Fruit fly (Drosophila melanogaster): ENCODE results near the gene Rab23.

The Rab23 gene

dm6 chr3R:5636519-5637430 lies 48.5 kb downstream of the Rab23 start, which contains the start of the genes CG31548 and CG12170:
CG31548 (minus strand) TSS chr3R:5636852.
CG12170 (plus strand) TSS chr3R:5637234.
- TF ChIP-seq ttk (optimal IDR thresholded peaks at IDR 0.05) (no peak), Myc (optimal IDR thresholded peaks at IDR 0.05) (no peak), psq (optimal IDR thresholded peaks at IDR 0.05) (no peak), Sin3A (optimal IDR thresholded peaks at IDR 0.05) (no peak), h (optimal IDR thresholded peaks at IDR 0.05) (no peak)

DNA sequence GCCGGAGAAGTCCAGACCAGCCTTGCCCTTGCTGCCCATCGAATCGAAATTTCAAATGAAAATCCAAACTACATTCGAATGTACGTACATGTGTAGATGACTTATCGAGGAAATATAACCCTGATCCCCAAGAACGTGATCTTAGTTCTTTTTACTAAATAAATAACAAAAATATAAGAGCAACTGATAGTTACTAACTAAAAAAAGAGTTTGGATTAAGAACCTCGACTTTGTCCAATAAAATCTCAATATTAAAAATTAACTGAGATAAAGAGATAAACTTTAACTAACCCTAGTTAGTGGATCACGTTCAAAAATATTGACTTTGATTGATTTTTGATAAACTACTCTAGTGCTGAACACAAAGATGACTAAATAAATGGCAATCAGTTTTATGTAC lies 49.7 kb downstream of the Rab23 start, which contains the start of gene CG31546:
TSS of gene CG31546 (minus strand) at position 101 of the 400 bp plus-strand sequence.
- TF ChIP-seq psq (optimal IDR thresholded peaks at IDR 0.05), result no peak
- no peak for TF ChIP-seq ttk (optimal IDR thresholded peaks at IDR 0.05)
- TF ChIP-seq h (optimal IDR thresholded peaks at IDR 0.05), result no peak
- TF ChIP-seq insv (optimal IDR thresholded peaks at IDR 0.05), result no peak
- no peak for TF ChIP-seq Myc (optimal IDR thresholded peaks at IDR 0.05)
- TF ChIP-seq Sin3A (optimal IDR thresholded peaks at IDR 0.05), result no peak

DNA sequence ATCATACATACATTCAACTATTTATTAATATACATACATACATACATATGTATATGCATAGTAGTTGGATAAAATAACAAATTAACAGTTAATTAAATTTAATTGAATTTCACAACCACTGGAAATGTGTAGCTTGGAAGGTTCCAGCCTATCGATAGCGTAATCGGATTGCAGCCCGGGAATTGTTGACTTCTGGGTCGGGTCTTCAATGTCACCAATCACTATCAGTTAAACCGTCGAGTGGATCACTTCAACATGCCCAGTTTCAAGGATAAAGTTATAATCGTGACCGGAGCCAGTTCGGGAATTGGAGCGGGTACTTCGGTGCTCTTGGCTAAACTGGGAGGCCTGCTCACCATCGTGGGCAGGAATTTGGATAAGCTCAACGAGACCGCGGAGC lies 51.8 kb downstream of the Rab23 start, which contains the start of gene CG12171:
TSS of gene CG12171 (plus strand) at position 191 of the 400 bp plus-strand sequence.
- no peak for TF ChIP-seq Myc (optimal IDR thresholded peaks at IDR 0.05)
- no peak for TF ChIP-seq ttk (optimal IDR thresholded peaks at IDR 0.05)
- TF ChIP-seq insv (optimal IDR thresholded peaks at IDR 0.05), result no peak
- no peak for TF ChIP-seq h (optimal IDR thresholded peaks at IDR 0.05)
- no peak for TF ChIP-seq Sin3A (optimal IDR thresholded peaks at IDR 0.05)
- no peak for TF ChIP-seq psq (optimal IDR thresholded peaks at IDR 0.05)

DNA sequence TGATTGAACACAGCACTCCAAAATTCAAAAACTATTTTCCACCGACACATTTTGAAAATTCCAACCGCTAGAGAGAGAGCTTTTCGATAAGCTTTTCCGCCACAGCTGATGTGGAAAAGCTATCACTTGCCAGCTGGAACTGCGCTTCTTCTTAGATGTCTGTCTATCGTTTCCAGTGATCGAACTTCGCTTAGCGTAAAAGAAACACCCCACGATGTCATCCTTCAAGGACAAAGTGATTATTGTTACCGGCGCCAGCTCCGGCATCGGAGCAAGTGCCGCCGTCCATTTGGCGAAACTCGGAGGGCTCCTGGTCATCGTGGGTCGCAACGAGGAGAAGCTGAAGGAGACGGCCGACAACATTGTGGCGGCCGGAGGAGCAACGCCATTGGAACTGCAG lies 53.1 kb downstream of the Rab23 start, which contains the start of gene CG31549:
TSS of gene CG31549 (plus strand) at position 11 of the 400 bp plus-strand sequence.
- no peak for TF ChIP-seq Myc (optimal IDR thresholded peaks at IDR 0.05)
- no peak for TF ChIP-seq ttk (optimal IDR thresholded peaks at IDR 0.05)
- TF ChIP-seq h (optimal IDR thresholded peaks at IDR 0.05), result no peak
- TF ChIP-seq Sin3A (optimal IDR thresholded peaks at IDR 0.05), result no peak
- no peak for TF ChIP-seq insv (optimal IDR thresholded peaks at IDR 0.05)
- TF ChIP-seq psq (optimal IDR thresholded peaks at IDR 0.05), result no peak
